Fruit fly (Drosophila melanogaster): ENCODE data around the gene CG9953.

The CG9953 gene

dm6 chr3L:7008351-7008750 is 38.9 kb downstream of the CG9953 start (continued):
- TF ChIP-seq Bdp1 (GFP tag; optimal IDR thresholded peaks at IDR 0.05): peak; percentile 36
- peak; percentile 83 for TF ChIP-seq CG3281 (GFP tag; optimal IDR thresholded peaks at IDR 0.05)
- TF ChIP-seq danr (GFP tag; IDR thresholded peaks at IDR 0.05): peak; percentile 67
- TF ChIP-seq lab (GFP tag; optimal IDR thresholded peaks at IDR 0.05): peak; percentile 84

dm6 chr3L:7009411-7009810 is 40.0 kb downstream of the CG9953 start:
- TF ChIP-seq CG9437 (GFP tag; optimal IDR thresholded peaks at IDR 0.05) (peak; percentile 5), fd102C (GFP tag; optimal IDR thresholded peaks at IDR 0.05) (no peak), CG8765 (GFP tag; IDR thresholded peaks at IDR 0.05) (no peak), CG10462 (GFP tag; optimal IDR thresholded peaks at IDR 0.05) (no peak), CG10147 (GFP tag; optimal IDR thresholded peaks at IDR 0.05) (peak; percentile 24), CG31224 (GFP tag; IDR thresholded peaks at IDR 0.05) (no peak), PHDP (tag; optimal IDR thresholded peaks at IDR 0.05) (no peak), CG12942 (GFP tag; optimal IDR thresholded peaks at IDR 0.05) (no peak), ash1 (GFP tag; optimal IDR thresholded peaks at IDR 0.05) (no peak), CG10543 (GFP tag; optimal IDR thresholded peaks at IDR 0.05) (no peak), oc (tag; optimal IDR thresholded peaks at IDR 0.05) (no peak), Meics (GFP tag; optimal IDR thresholded peaks at IDR 0.05) (peak; percentile 5), Hr51 (GFP tag; optimal IDR thresholded peaks at IDR 0.05) (peak in 1 of 2 experiments; percentile 21), ase (GFP tag; IDR thresholded peaks at IDR 0.05) (no peak), fd96Cb (tag; optimal IDR thresholded peaks at IDR 0.05) (peak; percentile 26), sens (GFP tag) (no peak), CG6654 (GFP tag; optimal IDR thresholded peaks at IDR 0.05) (no peak), CG18764 (GFP tag; optimal IDR thresholded peaks at IDR 0.05) (no peak), CG34376 (GFP tag; optimal IDR thresholded peaks at IDR 0.05) (no peak), gcm (GFP tag; optimal IDR thresholded peaks at IDR 0.05) (no peak), CG14710 (tag; optimal IDR thresholded peaks at IDR 0.05) (peak; percentile 19), CG4854 (GFP tag; optimal IDR thresholded peaks at IDR 0.05) (no peak), vfl (GFP tag; optimal IDR thresholded peaks at IDR 0.05) (no peak), D (optimal IDR thresholded peaks at IDR 0.05) (no peak), D (GFP tag; optimal IDR thresholded peaks at IDR 0.05) (peak; percentile 17), CG17359 (tag; optimal IDR thresholded peaks at IDR 0.05) (peak; percentile 29), Mrtf (GFP tag; IDR thresholded peaks at IDR 0.05) (no peak), CG30403 (GFP tag; optimal IDR thresholded peaks at IDR 0.05) (no peak), gro (GFP tag; optimal IDR thresholded peaks at IDR 0.05) (no peak), NC2α (GFP tag; optimal IDR thresholded peaks at IDR 0.05) (no peak), ttk (GFP tag; IDR thresholded peaks at IDR 0.05) (no peak), eve (GFP tag; optimal IDR thresholded peaks at IDR 0.05) (no peak), BtbVII (GFP tag; optimal IDR thresholded peaks at IDR 0.05) (no peak), zfh2 (GFP tag; optimal IDR thresholded peaks at IDR 0.05) (no peak), run (tag; optimal IDR thresholded peaks at IDR 0.05) (no peak), CG7963 (GFP tag; IDR thresholded peaks at IDR 0.05; ENCODE audit: partially characterized antibody) (no peak), CG3726 (GFP tag; IDR thresholded peaks at IDR 0.05) (no peak), ato (GFP tag; IDR thresholded peaks at IDR 0.05; ENCODE audit: partially characterized antibody) (no peak), caup (GFP tag; optimal IDR thresholded peaks at IDR 0.05; ENCODE audit: severe bottlenecking) (no peak), nerfin-1 (tag; optimal IDR thresholded peaks at IDR 0.05) (no peak), CG10959 (GFP tag; IDR thresholded peaks at IDR 0.05) (no peak), CG10979 (tag; optimal IDR thresholded peaks at IDR 0.05) (peak; percentile 21), CG3838 (GFP tag; optimal IDR thresholded peaks at IDR 0.05) (no peak), CG7839 (tag; optimal IDR thresholded peaks at IDR 0.05) (peak; percentile 41), CG12104 (GFP tag; optimal IDR thresholded peaks at IDR 0.05) (no peak), bbx (GFP tag; IDR thresholded peaks at IDR 0.05; ENCODE audit: partially characterized antibody) (no peak)

Measured in whole organism, embryonic.